Fruit fly (Drosophila melanogaster): ENCODE results near the gene spdi.

Gene spdi

DNA sequence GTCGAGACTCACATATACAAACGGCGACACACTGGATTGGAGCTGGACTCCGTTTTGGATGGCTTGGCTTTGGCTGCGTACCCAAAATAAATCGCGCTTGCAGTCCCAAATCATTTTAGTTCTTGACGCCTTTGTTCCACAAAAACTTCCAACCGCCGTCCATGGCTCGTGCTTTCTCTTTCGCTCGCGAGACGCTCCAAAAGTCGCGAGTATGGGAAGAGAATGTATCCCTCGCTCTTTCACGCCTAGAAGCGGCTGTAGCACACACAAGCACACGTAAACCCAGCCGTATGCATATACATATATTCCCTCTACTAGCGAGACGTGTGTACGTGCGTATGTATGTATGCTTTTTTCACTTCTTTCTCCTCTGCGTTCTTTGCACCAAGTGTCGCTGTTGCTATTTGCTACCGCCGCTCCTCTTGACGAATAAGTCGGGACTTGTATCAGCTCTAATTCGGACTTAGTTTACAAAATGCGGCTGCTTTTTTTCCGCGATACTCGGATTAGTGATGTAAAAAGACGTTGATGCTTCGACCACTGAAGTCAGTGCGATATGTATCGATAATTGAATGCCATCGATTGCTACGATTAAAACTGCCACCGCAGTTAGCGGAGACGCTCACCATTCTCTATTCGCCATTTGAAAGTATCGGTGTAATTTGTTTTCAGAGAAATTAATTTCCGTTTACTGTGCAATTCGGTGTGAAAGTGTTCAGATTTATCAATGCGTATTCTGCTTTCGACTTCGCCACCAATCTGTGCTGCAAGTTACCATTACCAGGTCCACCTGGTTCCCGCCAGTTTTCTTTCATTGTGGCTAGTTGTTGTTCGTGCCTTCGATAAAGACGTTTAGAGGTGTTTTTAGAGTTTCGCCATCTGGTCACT, 35.7 kb upstream of the spdi start, which contains the start of the genes Hmt4-20 and SkpA (continued):
- TF ChIP-seq Ssrp (tag; optimal IDR thresholded peaks at IDR 0.05) (no peak), Max (GFP tag; optimal IDR thresholded peaks at IDR 0.05) (no peak), Ets97D (GFP tag; optimal IDR thresholded peaks at IDR 0.05) (peak; percentile 70), CG2116 (GFP tag; optimal IDR thresholded peaks at IDR 0.05) (peak; percentile 83), CG10267 (tag; optimal IDR thresholded peaks at IDR 0.05) (peak; percentile 62), zfh2 (GFP tag; optimal IDR thresholded peaks at IDR 0.05) (peak; percentile 37), CG11560 (tag; IDR thresholded peaks at IDR 0.05) (peak; percentile 59; the same call in 2 of the 3 replicates), tna (GFP tag; IDR thresholded peaks at IDR 0.05; ENCODE audit: partially characterized antibody) (peak; percentile 85), lola (GFP tag; optimal IDR thresholded peaks at IDR 0.05) (peak in 1 of 3 experiments; percentile 13), pan (optimal IDR thresholded peaks at IDR 0.05) (no peak), pan (GFP tag; optimal IDR thresholded peaks at IDR 0.05 in 1 of 2, IDR thresholded peaks at IDR 0.05 in 1 of 2) (no peak), Ada2b (GFP tag; IDR thresholded peaks at IDR 0.05) (no peak), CG3281 (GFP tag; optimal IDR thresholded peaks at IDR 0.05) (no peak), kah (GFP tag; optimal IDR thresholded peaks at IDR 0.05) (no peak), CHES-1-like (GFP tag; optimal IDR thresholded peaks at IDR 0.05) (peak; percentile 67), HLH4C (GFP tag; IDR thresholded peaks at IDR 0.05; ENCODE audit: partially characterized antibody) (peak; percentile 89), CG12659 (GFP tag; optimal IDR thresholded peaks at IDR 0.05) (peak; percentile 68), lilli (GFP tag; optimal IDR thresholded peaks at IDR 0.05) (no peak), slbo (GFP tag; IDR thresholded peaks at IDR 0.05) (peak; percentile 37), CG3847 (GFP tag; IDR thresholded peaks at IDR 0.05) (peak; percentile 37; the same call in 1 of the 2 replicates), gfzf (GFP tag; optimal IDR thresholded peaks at IDR 0.05) (peak; percentile 93), CG11504 (tag; optimal IDR thresholded peaks at IDR 0.05) (peak; percentile 33), tap (tag; optimal IDR thresholded peaks at IDR 0.05) (no peak), grn (GFP tag; optimal IDR thresholded peaks at IDR 0.05) (no peak), CG1832 (GFP tag; optimal IDR thresholded peaks at IDR 0.05) (peak; percentile 84), CG30431 (GFP tag; optimal IDR thresholded peaks at IDR 0.05) (no peak), gem (tag; optimal IDR thresholded peaks at IDR 0.05) (peak; percentile 5), jing (GFP tag; optimal IDR thresholded peaks at IDR 0.05) (no peak), psq (GFP tag; optimal IDR thresholded peaks at IDR 0.05) (no peak), sob (GFP tag; IDR thresholded peaks at IDR 0.05) (no peak), row (GFP tag; IDR thresholded peaks at IDR 0.05) (peak; percentile 33; the same call in 2 of the 3 replicates), BEAF-32 (GFP tag; optimal IDR thresholded peaks at IDR 0.05) (peak; percentile 99), CG14050 (GFP tag; IDR thresholded peaks at IDR 0.05) (no peak), zen (tag; optimal IDR thresholded peaks at IDR 0.05) (peak; percentile 7), Trl (optimal IDR thresholded peaks at IDR 0.05) (peak in 1 of 2 experiments; percentile 30), Trl (GFP tag; optimal IDR thresholded peaks at IDR 0.05) (no peak), Dref (GFP tag; IDR thresholded peaks at IDR 0.05) (peak; percentile 90), NFAT (GFP tag; IDR thresholded peaks at IDR 0.05) (peak; percentile 16; the same call in 1 of the 2 replicates), CG13123 (GFP tag; optimal IDR thresholded peaks at IDR 0.05) (peak; percentile 5), D (optimal IDR thresholded peaks at IDR 0.05) (peak; percentile 84), D (GFP tag; optimal IDR thresholded peaks at IDR 0.05) (no peak), CG32772 (GFP tag; IDR thresholded peaks at IDR 0.05) (no peak), CG17186 (GFP tag; optimal IDR thresholded peaks at IDR 0.05) (peak; percentile 65), CG2875 (GFP tag; optimal IDR thresholded peaks at IDR 0.05) (no peak), knrl (GFP tag; IDR thresholded peaks at IDR 0.05; ENCODE audit: partially characterized antibody) (peak; percentile 96), usp (GFP tag; optimal IDR thresholded peaks at IDR 0.05) (no peak), CkIIα-i1 (GFP tag; IDR thresholded peaks at IDR 0.05) (no peak), Asciz (GFP tag; optimal IDR thresholded peaks at IDR 0.05) (no peak), phol (tag; optimal IDR thresholded peaks at IDR 0.05) (peak; percentile 87)
